Worm (Caenorhabditis elegans) whole organism, mixed stage, embryonic: ENCODE results near the gene vha-9.

Experiments used
- blmp-1 ChIP-seq: fragments of 150-350 bp; optimal IDR thresholded peaks from 2 replicates; lab custom pipeline; 2014; ENCODE audit warnings: missing biosample characterization, missing genetic modification characterization
- drap-1 ChIP-seq: fragments of 200-800 bp; sonication (Bioruptor generic); optimal IDR thresholded peaks from 3 replicates; lab custom pipeline; 2018; ENCODE audit warnings: mild to moderate bottlenecking, missing genetic modification characterization, missing compliant biosample characterization
- lin-13 ChIP-seq: fragments of 150-350 bp; optimal IDR thresholded peaks from 2 replicates; lab custom pipeline; 2014; ENCODE audit warnings: missing biosample characterization, missing genetic modification characterization
- nhr-237 ChIP-seq: fragments of 150-350 bp; optimal IDR thresholded peaks from 2 replicates; lab custom pipeline; 2014; ENCODE audit warnings: missing biosample characterization, missing genetic modification characterization
- nhr-28 ChIP-seq: fragments of 150-350 bp; optimal IDR thresholded peaks from 2 replicates; lab custom pipeline; 2014; ENCODE audit warnings: missing biosample characterization, missing genetic modification characterization
- nhr-76 ChIP-seq: sonication (generic microtip); optimal IDR thresholded peaks from 2 replicates; lab custom pipeline; 2017; ENCODE audit warnings: missing biosample characterization, missing genetic modification characterization
- unc-120 ChIP-seq: sonication (generic microtip); optimal IDR thresholded peaks from 2 replicates; lab custom pipeline; 2017; ENCODE audit warnings: missing genetic modification characterization, missing compliant biosample characterization; ENCODE audit not compliant: poor library complexity, severe bottlenecking

DNA sequence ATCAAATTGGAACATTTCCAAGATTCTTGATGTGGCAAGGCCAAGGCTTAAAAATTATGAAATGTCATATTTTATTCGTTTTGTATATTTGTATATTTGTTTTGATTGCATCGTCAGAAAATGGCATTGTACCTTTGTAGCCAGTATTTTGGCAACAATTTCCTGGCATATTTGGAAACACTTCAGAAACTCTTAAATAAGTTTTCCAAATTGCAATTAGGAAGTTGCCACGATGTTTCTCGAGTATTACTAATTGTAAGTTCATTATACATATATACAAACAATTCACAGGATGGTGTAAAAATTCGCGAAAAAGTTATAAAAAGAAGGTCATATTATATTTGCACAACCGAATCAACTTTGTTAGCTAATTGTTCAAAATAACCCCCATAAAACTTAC, 11.7 kb upstream of the vha-9 start, which contains the start of gene idpp-8:
- TF ChIP-seq nhr-237 (tag; lab: Kevin White, UChicago) (no peak), lin-13 (tag; lab: Kevin White, UChicago) (no peak), blmp-1 (tag; lab: Kevin White, UChicago) (no peak), nhr-28 (no peak), drap-1 (no peak), unc-120 (tag; lab: Kevin White, UChicago) (no peak), nhr-76 (no peak)
